Fruit fly (Drosophila melanogaster): ENCODE results near the gene Elys.

The Elys gene

DNA sequence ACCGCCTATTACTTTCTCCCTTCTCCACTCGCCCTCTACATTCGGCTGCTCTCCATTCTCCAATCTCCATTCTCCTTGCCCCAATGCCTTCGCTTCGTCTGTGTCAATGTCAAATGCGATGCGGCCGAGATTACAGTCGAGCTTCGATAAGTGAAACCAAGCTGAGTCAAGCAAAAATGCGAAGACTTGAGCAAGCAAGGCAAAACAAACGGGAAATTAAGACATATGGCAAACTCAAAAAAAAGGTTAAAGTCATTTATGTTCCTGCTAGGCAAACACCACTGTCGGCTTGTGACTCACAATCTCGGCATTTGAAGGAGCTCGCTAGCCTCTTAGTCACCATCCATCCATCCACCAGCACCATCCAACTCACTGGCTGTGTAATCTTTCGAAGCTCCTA is 16.3 kb downstream of the Elys start (continued):
- TF ChIP-seq Fer3 (tag; optimal IDR thresholded peaks at IDR 0.05) (peak; percentile 93), H2.0 (GFP tag; IDR thresholded peaks at IDR 0.05) (peak; percentile 97), bowl (GFP tag; IDR thresholded peaks at IDR 0.05) (peak; percentile 93), nerfin-1 (tag; optimal IDR thresholded peaks at IDR 0.05) (peak; percentile 87), CG6254 (GFP tag; optimal IDR thresholded peaks at IDR 0.05) (peak; percentile 91), lola (GFP tag; optimal IDR thresholded peaks at IDR 0.05) (peak in 1 of 3 experiments; percentile 96), CG17612 (GFP tag; IDR thresholded peaks at IDR 0.05) (peak; percentile 81), CG4707 (GFP tag; optimal IDR thresholded peaks at IDR 0.05) (peak; percentile 93), kni (GFP tag; optimal IDR thresholded peaks at IDR 0.05) (peak; percentile 91), nau (GFP tag; optimal IDR thresholded peaks at IDR 0.05) (no peak), repo (GFP tag; optimal IDR thresholded peaks at IDR 0.05) (peak; percentile 94), CG9932 (GFP tag; IDR thresholded peaks at IDR 0.05) (peak; percentile 97), Mrtf (GFP tag; IDR thresholded peaks at IDR 0.05) (peak; percentile 95), Kr (GFP tag; optimal IDR thresholded peaks at IDR 0.05) (peak; percentile 79), chm (GFP tag; IDR thresholded peaks at IDR 0.05) (peak; percentile 98), ac (GFP tag; optimal IDR thresholded peaks at IDR 0.05) (peak; percentile 89), tll (GFP tag; optimal IDR thresholded peaks at IDR 0.05) (peak in 1 of 2 experiments; percentile 1), mirr (GFP tag; optimal IDR thresholded peaks at IDR 0.05) (peak; percentile 86), org-1 (GFP tag; optimal IDR thresholded peaks at IDR 0.05) (peak; percentile 96), CG14014 (GFP tag; IDR thresholded peaks at IDR 0.05) (peak; percentile 96), ro (GFP tag; IDR thresholded peaks at IDR 0.05) (peak; percentile 86), Lhr (GFP tag; optimal IDR thresholded peaks at IDR 0.05) (peak; percentile 90), nerfin-2 (GFP tag; IDR thresholded peaks at IDR 0.05; ENCODE audit: partially characterized antibody) (no peak), CG34376 (GFP tag; optimal IDR thresholded peaks at IDR 0.05) (peak; percentile 93), Oli (tag; optimal IDR thresholded peaks at IDR 0.05) (peak; percentile 96), vvl (GFP tag; IDR thresholded peaks at IDR 0.05) (peak; percentile 98), CG9215 (GFP tag; IDR thresholded peaks at IDR 0.05) (peak; percentile 85), pho (GFP tag; optimal IDR thresholded peaks at IDR 0.05) (peak; percentile 96), sqz (GFP tag; optimal IDR thresholded peaks at IDR 0.05) (peak; percentile 78), CG10274 (GFP tag; optimal IDR thresholded peaks at IDR 0.05) (peak; percentile 86), insv (GFP tag; optimal IDR thresholded peaks at IDR 0.05) (peak; percentile 12 to 67), fd96Cb (tag; optimal IDR thresholded peaks at IDR 0.05) (peak; percentile 93), Eip74EF (GFP tag; optimal IDR thresholded peaks at IDR 0.05) (peak in 1 of 2 experiments; percentile 91), Side (GFP tag; optimal IDR thresholded peaks at IDR 0.05) (peak; percentile 99), Meics (GFP tag; optimal IDR thresholded peaks at IDR 0.05) (peak; percentile 91), unc-4 (GFP tag; IDR thresholded peaks at IDR 0.05; ENCODE audit: partially characterized antibody) (no peak), trem (tag; optimal IDR thresholded peaks at IDR 0.05) (peak; percentile 80), CG1529 (GFP tag; optimal IDR thresholded peaks at IDR 0.05) (peak; percentile 95), CG10267 (tag; optimal IDR thresholded peaks at IDR 0.05) (peak; percentile 87), CG11398 (GFP tag; optimal IDR thresholded peaks at IDR 0.05) (peak; percentile 97), hth (optimal IDR thresholded peaks at IDR 0.05) (no peak), CG12659 (GFP tag; optimal IDR thresholded peaks at IDR 0.05) (peak; percentile 96), gcm2 (GFP tag; optimal IDR thresholded peaks at IDR 0.05) (peak; percentile 88), Antp (GFP tag; optimal IDR thresholded peaks at IDR 0.05) (peak; percentile 99), sim (GFP tag; IDR thresholded peaks at IDR 0.05) (peak; percentile 73), grau (tag; optimal IDR thresholded peaks at IDR 0.05) (peak; percentile 100), Bteb2 (GFP tag; optimal IDR thresholded peaks at IDR 0.05) (peak; percentile 95), CG18476 (GFP tag; optimal IDR thresholded peaks at IDR 0.05) (peak; percentile 89), sd (tag; optimal IDR thresholded peaks at IDR 0.05) (peak; percentile 99), Lpt (GFP tag; optimal IDR thresholded peaks at IDR 0.05) (no peak)

All from whole organism, embryonic.